Fruit fly (Drosophila melanogaster): ENCODE data around the gene CG12684.

DNA sequence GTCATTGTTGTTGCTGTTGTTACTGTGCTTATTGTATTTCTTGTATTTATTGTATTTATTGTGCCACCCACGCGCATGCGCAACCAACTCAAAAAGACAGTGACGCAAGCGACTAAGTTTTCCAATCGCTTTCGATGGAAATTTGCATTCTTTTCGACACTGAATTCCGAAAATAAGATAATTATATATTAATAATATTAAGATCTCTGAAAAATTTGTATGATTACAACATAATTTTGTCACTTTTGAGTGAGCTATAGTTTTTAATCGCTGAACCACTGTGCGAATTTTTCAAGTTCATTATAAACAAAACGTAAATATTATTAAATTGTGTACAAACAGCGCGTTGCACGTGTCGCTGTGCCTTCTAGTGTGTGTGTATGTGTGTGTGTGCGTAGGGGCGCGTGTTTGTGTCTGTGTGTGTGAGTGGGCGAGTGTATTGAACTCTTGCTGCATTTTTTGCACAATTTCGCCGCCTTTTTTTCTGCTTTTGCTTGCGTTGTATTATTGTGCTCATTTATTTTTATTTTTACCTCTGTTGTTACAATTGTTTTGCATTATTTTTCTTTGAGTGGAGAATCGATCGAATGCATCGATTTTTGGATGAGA, 44.1 kb upstream of the CG12684 start:
- TF ChIP-seq Met (GFP tag; optimal IDR thresholded peaks at IDR 0.05) (peak; percentile 43), salr (GFP tag; optimal IDR thresholded peaks at IDR 0.05) (no peak), Blimp-1 (GFP tag; optimal IDR thresholded peaks at IDR 0.05) (no peak), Lpt (GFP tag; optimal IDR thresholded peaks at IDR 0.05) (no peak), CG9139 (GFP tag; optimal IDR thresholded peaks at IDR 0.05) (no peak), CG10631 (GFP tag; optimal IDR thresholded peaks at IDR 0.05) (peak; percentile 4), CG10669 (GFP tag; optimal IDR thresholded peaks at IDR 0.05) (no peak)
